Fruit fly (Drosophila melanogaster): ENCODE data around the gene P58IPK.
A peak's percentile ranks its signal among the peaks of the same experiment; 100 is the strongest.

DNA sequence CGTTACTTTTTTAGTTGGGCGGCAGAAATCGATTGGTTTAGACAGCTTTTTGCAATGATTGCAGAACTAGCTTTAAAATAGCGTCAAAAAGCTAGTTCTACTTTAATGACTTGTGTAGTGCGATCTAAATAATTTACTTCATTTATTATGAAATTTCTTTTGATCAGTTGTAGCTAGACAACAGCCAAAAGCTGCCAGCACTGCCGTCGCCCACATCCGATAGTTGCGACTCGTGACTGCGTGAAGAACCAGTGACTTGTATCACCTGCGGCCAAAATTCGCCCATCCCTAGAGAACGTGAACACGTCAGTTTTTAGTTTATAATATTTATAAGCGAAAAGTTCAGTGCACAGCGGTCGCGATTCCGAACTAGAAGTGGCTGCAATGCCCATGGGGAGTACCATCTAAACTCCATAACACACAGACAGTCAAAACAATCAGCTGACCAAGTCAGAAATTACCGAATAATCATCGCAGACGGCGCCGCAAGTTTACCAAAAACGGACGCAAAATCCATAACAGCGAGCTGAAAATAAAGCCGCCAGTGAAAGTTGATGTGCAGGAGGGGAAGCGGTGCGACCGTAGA lies at the start of gene P58IPK:
- TF ChIP-seq Hr38 (GFP tag; optimal IDR thresholded peaks at IDR 0.05): no peak
- TF ChIP-seq Lpt (GFP tag; optimal IDR thresholded peaks at IDR 0.05): no peak
- peak; percentile 66 for TF ChIP-seq CG31627 (GFP tag; optimal IDR thresholded peaks at IDR 0.05)
- no peak for TF ChIP-seq svp (GFP tag)
- peak; percentile 42 for TF ChIP-seq topi (GFP tag; optimal IDR thresholded peaks at IDR 0.05)
- no peak for TF ChIP-seq CG10669 (GFP tag; optimal IDR thresholded peaks at IDR 0.05)
- peak; percentile 68 for TF ChIP-seq lz (GFP tag; optimal IDR thresholded peaks at IDR 0.05)
- TF ChIP-seq CG6854 (GFP tag; optimal IDR thresholded peaks at IDR 0.05): peak; percentile 28
- TF ChIP-seq spab (GFP tag; optimal IDR thresholded peaks at IDR 0.05): no peak
